Worm (Caenorhabditis elegans) whole organism, late embryonic: ENCODE data around the gene ugt-38.

Experiments used
- ama-1 ChIP-seq: fragments of 150-350 bp; optimal IDR thresholded peaks from 2 replicates; lab custom pipeline; 2014
- dve-1 ChIP-seq: sonication (generic microtip); optimal IDR thresholded peaks from 2 replicates; lab custom pipeline; 2017; ENCODE audit warnings: antibody characterized with exemption, mild to moderate bottlenecking, missing genetic modification characterization, missing compliant biosample characterization
- gmeb-2 ChIP-seq: sonication (generic microtip); optimal IDR thresholded peaks from 2 replicates; lab custom pipeline; 2016; ENCODE audit warnings: missing genetic modification characterization, inconsistent platforms, missing compliant biosample characterization
- nhr-232 ChIP-seq: sonication (generic microtip); optimal IDR thresholded peaks from 2 replicates; lab custom pipeline; 2016; ENCODE audit warnings: missing genetic modification characterization, missing compliant biosample characterization
- npax-4 ChIP-seq: sonication (generic microtip); optimal IDR thresholded peaks from 2 replicates; lab custom pipeline; 2016; ENCODE audit warnings: missing genetic modification characterization, missing compliant biosample characterization

ce11 chrV:7194818-7195217 is 47.5 kb upstream of the ugt-38 start:
- TF ChIP-seq dve-1 (tag; lab: Kevin White, UChicago) (no peak), gmeb-2 (tag; lab: Kevin White, UChicago) (no peak), ama-1 (lab: Kevin White, UChicago) (no peak), npax-4 (no peak), nhr-232 (tag; lab: Kevin White, UChicago) (no peak)
